Worm (Caenorhabditis elegans) whole organism, L4/young adult: ENCODE results near the gene srg-69.

Source experiments
- W03F9.2 ChIP-seq: fragments of 150-350 bp; optimal IDR thresholded peaks from 2 replicates; lab custom pipeline; 2014; ENCODE audit warnings: missing biosample characterization, missing genetic modification characterization
- dao-5 ChIP-seq: sonication (generic microtip); optimal IDR thresholded peaks from 2 replicates; lab custom pipeline; 2016; ENCODE audit warnings: missing genotype, missing genetic modification characterization, moderate library complexity, missing compliant biosample characterization
- him-1 ChIP-seq: sonication (generic microtip); optimal IDR thresholded peaks from 2 replicates; lab custom pipeline; 2016; ENCODE audit warnings: missing genotype, missing genetic modification reagents, missing genetic modification characterization, missing compliant biosample characterization

The srg-69 gene

DNA sequence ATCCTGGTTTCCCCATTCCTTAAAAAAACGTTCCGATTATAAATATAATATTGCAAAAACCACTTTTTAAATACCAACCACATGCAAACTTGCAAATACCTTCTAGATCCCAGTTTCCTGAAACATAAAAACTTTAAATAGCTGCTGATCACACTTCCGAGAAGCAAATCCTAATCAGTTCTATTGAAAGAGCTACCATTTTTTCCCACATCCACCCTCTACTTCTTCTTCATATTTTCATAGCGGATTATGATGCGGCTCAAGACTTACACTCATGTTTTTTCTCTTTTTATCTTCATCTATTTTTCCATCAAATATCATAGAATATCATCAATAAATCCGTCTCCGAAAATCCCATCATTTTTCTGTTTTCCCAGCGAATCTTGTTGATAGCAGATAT is 28.6 kb upstream of the srg-69 start:
- no peak for TF ChIP-seq dao-5 (tag; lab: Kevin White, UChicago)
- TF ChIP-seq him-1 (tag; lab: Kevin White, UChicago) = no peak
- no peak for TF ChIP-seq W03F9.2 (tag; lab: Kevin White, UChicago)

- TF ChIP-seq him-1 (tag; lab: Kevin White, UChicago) (no peak), W03F9.2 (tag; lab: Kevin White, UChicago) (no peak), dao-5 (tag; lab: Kevin White, UChicago) (no peak)
Observed at ce11 chrII:5328912-5329311, 26.6 kb upstream of the srg-69 start.

- TF ChIP-seq him-1 (tag; lab: Kevin White, UChicago) (no peak), dao-5 (tag; lab: Kevin White, UChicago) (no peak), W03F9.2 (tag; lab: Kevin White, UChicago) (peak; percentile 25)
Observed at ce11 chrII:5330206-5330686, 25.2 kb upstream of the srg-69 start.

DNA sequence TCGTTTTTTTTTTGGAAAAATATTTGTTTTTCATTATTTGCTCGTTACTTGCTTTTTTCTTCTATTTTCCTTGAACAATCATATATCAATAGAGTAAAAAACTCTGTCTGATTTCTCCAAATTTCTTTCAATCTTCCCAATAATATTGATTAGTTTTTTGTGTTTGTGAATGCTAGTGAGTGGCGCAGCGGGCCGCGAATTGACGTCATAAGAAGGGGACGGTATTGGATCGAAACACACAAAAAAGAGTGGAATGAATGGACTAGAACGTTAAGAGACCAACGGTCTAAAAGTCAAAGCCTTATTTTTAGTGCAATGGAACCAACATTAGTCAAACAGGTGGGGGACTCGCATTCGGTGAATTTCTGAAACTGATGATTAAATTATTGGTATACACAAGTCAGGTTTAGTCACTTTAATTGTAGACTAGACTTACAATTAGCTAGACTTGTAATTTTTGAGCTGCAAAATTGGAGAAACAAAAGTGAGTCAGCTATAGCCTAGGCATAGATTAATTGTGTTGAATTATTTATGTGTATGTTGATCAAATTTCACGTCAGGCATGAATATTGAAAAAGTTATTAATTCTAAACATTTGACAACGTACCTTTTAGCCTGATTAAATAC is 23.7 kb upstream of the srg-69 start:
- TF ChIP-seq W03F9.2 (tag; lab: Kevin White, UChicago) (no peak), dao-5 (tag; lab: Kevin White, UChicago) (no peak), him-1 (tag; lab: Kevin White, UChicago) (no peak)

DNA sequence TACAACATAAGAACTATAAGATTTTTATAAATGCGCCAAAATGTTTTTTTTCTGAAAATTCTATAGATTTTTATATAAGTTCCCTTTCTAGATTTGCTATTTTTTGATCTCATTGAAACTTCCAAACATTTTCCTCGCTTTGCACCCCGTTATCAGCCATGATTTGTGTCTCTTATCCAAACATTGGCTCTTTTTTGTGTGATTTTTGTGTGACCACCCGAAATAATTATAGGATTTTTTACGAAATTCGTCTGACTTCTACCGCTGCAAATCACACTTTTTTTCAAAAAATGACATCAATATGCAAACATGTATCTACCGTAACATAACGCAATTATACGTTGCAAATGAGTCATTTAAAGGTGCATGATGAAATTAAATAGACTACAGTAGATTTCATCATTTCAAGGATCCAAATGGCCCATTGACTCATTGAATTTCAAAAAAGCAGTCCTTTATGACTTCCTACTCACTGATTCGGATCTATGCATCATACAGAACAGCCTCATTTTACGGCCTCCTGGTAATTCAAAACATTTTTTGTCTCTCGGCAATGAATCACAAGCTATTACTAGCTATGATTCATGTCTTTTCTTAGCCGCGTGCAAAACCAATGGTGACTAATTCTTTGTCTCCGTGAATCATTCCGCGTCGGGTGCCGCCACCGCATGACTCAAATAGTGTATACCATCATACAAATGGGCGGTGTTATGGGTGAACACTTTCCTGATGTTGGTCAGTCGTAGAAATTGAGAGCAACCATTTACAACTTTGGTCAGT is 22.9 kb upstream of the srg-69 start:
- TF ChIP-seq W03F9.2 (tag; lab: Kevin White, UChicago) (no peak), dao-5 (tag; lab: Kevin White, UChicago) (no peak), him-1 (tag; lab: Kevin White, UChicago) (no peak)

DNA sequence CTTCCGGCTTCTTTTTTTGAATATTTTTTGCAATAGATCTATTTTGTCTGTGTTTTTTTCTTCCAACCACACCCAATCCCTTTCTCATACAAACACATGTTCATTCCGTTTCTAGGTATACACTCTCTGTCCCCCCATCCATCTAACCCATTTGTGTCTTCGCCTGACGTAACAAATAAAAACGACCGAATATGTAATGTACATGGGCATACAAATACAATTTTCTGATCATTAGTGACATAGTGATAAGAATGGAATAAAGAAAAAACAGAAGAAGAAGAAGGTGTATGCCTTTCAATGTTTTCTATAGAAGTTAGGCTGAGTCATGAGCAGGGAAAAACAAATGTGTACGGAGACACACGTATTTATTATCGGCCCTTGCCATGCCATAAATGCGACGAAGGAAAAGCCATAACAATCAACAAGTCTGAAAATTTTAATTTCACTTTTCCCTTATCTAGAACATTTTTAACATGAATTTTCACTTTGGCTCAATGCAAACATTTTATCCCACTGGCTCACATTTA is 21.7 kb upstream of the srg-69 start:
- TF ChIP-seq him-1 (tag; lab: Kevin White, UChicago) = no peak
- TF ChIP-seq W03F9.2 (tag; lab: Kevin White, UChicago) = no peak
- no peak for TF ChIP-seq dao-5 (tag; lab: Kevin White, UChicago)

- TF ChIP-seq W03F9.2 (tag; lab: Kevin White, UChicago) = no peak
Observed at ce11 chrII:5334628-5335027, 20.9 kb upstream of the srg-69 start.

- no peak for TF ChIP-seq dao-5 (tag; lab: Kevin White, UChicago)
- TF ChIP-seq W03F9.2 (tag; lab: Kevin White, UChicago) = no peak
- no peak for TF ChIP-seq him-1 (tag; lab: Kevin White, UChicago)
Observed at ce11 chrII:5335370-5336034, 20.0 kb upstream of the srg-69 start.

- TF ChIP-seq W03F9.2 (tag; lab: Kevin White, UChicago) (no peak), dao-5 (tag; lab: Kevin White, UChicago) (peak; percentile 2), him-1 (tag; lab: Kevin White, UChicago) (peak; percentile 70)
Observed at ce11 chrII:5336035-5336376, 19.5 kb upstream of the srg-69 start.

- peak; percentile 40 for TF ChIP-seq him-1 (tag; lab: Kevin White, UChicago)
- TF ChIP-seq W03F9.2 (tag; lab: Kevin White, UChicago) = peak; percentile 12
- no peak for TF ChIP-seq dao-5 (tag; lab: Kevin White, UChicago)
Observed at ce11 chrII:5336660-5337494, 18.6 kb upstream of the srg-69 start.

DNA sequence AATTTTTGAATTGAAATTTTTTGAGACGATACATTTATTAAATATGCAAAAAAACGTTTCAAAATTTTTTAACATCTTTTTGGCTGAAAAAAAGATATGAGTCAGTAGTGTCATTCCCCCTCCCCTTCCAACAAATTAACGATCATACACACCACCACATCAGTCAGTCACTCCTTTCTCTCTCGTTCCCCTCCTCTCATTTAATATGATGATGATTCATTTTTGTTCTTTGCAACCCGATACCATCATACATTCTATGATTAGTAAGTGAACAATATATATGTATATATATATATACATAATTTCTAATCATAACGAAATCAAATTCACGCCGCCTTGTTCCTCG is 18.0 kb upstream of the srg-69 start:
- TF ChIP-seq him-1 (tag; lab: Kevin White, UChicago) (no peak), dao-5 (tag; lab: Kevin White, UChicago) (no peak), W03F9.2 (tag; lab: Kevin White, UChicago) (no peak)

ce11 chrII:5338301-5338700 is 17.2 kb upstream of the srg-69 start:
- TF ChIP-seq W03F9.2 (tag; lab: Kevin White, UChicago) (no peak), dao-5 (tag; lab: Kevin White, UChicago) (no peak), him-1 (tag; lab: Kevin White, UChicago) (no peak)
